Worm (Caenorhabditis elegans) whole organism, L3 larva: ENCODE measurements around the gene srw-108.

Experiments
- R02D3.7 ChIP-seq: fragments of 150-350 bp; optimal IDR thresholded peaks from 2 replicates; lab custom pipeline; 2014; ENCODE audit warnings: missing biosample characterization, missing genetic modification characterization
- ZK546.5 ChIP-seq: sonication (generic microtip); optimal IDR thresholded peaks from 2 replicates; lab custom pipeline; 2017; ENCODE audit warnings: missing biosample characterization, missing genetic modification characterization
- ceh-16 ChIP-seq: sonication (generic microtip); optimal IDR thresholded peaks from 2 replicates; lab custom pipeline; 2017; ENCODE audit warnings: missing biosample characterization, missing genetic modification characterization
- ceh-28 ChIP-seq: fragments of 150-350 bp; optimal IDR thresholded peaks from 2 replicates; lab custom pipeline; 2014; ENCODE audit warnings: missing biosample characterization, missing genetic modification reagents, missing genetic modification characterization
- ceh-82 ChIP-seq: fragments of 150-350 bp; optimal IDR thresholded peaks from 2 replicates; lab custom pipeline; 2014; ENCODE audit warnings: missing biosample characterization, missing genetic modification characterization
- ceh-9 ChIP-seq: sonication (generic microtip); optimal IDR thresholded peaks from 2 replicates; lab custom pipeline; 2018; ENCODE audit warnings: missing biosample characterization, missing genetic modification characterization
- daf-12 ChIP-seq: fragments of 150-350 bp; optimal IDR thresholded peaks from 2 replicates; lab custom pipeline; 2014; ENCODE audit warnings: missing biosample characterization, missing genetic modification reagents, missing genetic modification characterization
- egl-27 ChIP-seq: sonication (generic microtip); optimal IDR thresholded peaks from 4 replicates; lab custom pipeline; 2017; ENCODE audit warnings: missing biosample characterization, missing genetic modification reagents, missing genetic modification characterization
- egl-5 ChIP-seq: fragments of 150-350 bp; optimal IDR thresholded peaks from 2 replicates; lab custom pipeline; 2017; ENCODE audit warnings: missing biosample characterization, missing genetic modification reagents, missing genetic modification characterization, inconsistent platforms
- elt-1 ChIP-seq: fragments of 150-350 bp; optimal IDR thresholded peaks from 2 replicates; lab custom pipeline; 2014; ENCODE audit warnings: missing biosample characterization, missing genetic modification characterization
- elt-2 ChIP-seq: sonication (generic microtip); optimal IDR thresholded peaks from 2 replicates; lab custom pipeline; 2016; ENCODE audit warnings: missing genetic modification reagents, mild to moderate bottlenecking, missing genetic modification characterization, missing compliant biosample characterization
- elt-3 ChIP-seq, 3 experiments: fragments of 150-350 bp in 1 of 3; sonication (generic microtip) in 2 of 3; optimal IDR thresholded peaks; 2 replicates in 2 of 3; 4 replicates in 1 of 3; lab custom pipeline; 2014 to 2017; ENCODE audit warnings: missing biosample characterization in 3 of 3, missing genetic modification characterization in 3 of 3
- eor-1 ChIP-seq, 2 experiments: fragments of 150-350 bp; optimal IDR thresholded peaks; 2 replicates each; lab custom pipeline; 2014 to 2018; ENCODE audit warnings: missing biosample characterization in 2 of 2, missing genetic modification characterization in 2 of 2
- fkh-10 ChIP-seq: sonication (generic microtip); optimal IDR thresholded peaks from 2 replicates; lab custom pipeline; 2017; ENCODE audit warnings: missing biosample characterization, missing genetic modification reagents, missing genetic modification characterization
- fkh-2 ChIP-seq: fragments of 150-350 bp; optimal IDR thresholded peaks from 2 replicates; lab custom pipeline; 2014; ENCODE audit warnings: missing biosample characterization, missing genetic modification reagents, missing genetic modification characterization
- fos-1 ChIP-seq: fragments of 150-350 bp; optimal IDR thresholded peaks from 2 replicates; lab custom pipeline; 2014; ENCODE audit warnings: missing biosample characterization, missing genetic modification characterization
- hmg-11 ChIP-seq: sonication (generic microtip); optimal IDR thresholded peaks from 2 replicates; lab custom pipeline; 2016; ENCODE audit warnings: missing genetic modification characterization, missing compliant biosample characterization
- lin-15B ChIP-seq: fragments of 150-350 bp; optimal IDR thresholded peaks from 2 replicates; lab custom pipeline; 2014; ENCODE audit warnings: missing biosample characterization, missing genetic modification characterization
- mml-1 ChIP-seq: fragments of 150-350 bp; sonication (generic microtip); optimal IDR thresholded peaks from 3 replicates; lab custom pipeline; 2014; ENCODE audit warnings: missing biosample characterization, missing genetic modification characterization
- nfya-1 ChIP-seq: sonication (generic microtip); optimal IDR thresholded peaks from 2 replicates; lab custom pipeline; 2017; ENCODE audit warnings: missing genetic modification characterization, mild to moderate bottlenecking, missing compliant biosample characterization, antibody characterized with exemption, moderate library complexity; ENCODE audit not compliant: insufficient read depth
- nhr-12 ChIP-seq: fragments of 150-350 bp; optimal IDR thresholded peaks from 2 replicates; lab custom pipeline; 2014; ENCODE audit warnings: missing biosample characterization, missing genetic modification characterization
- nhr-23 ChIP-seq: fragments of 150-350 bp; optimal IDR thresholded peaks from 2 replicates; lab custom pipeline; 2014; ENCODE audit warnings: missing biosample characterization, missing genetic modification reagents, missing genetic modification characterization
- nhr-237 ChIP-seq: fragments of 150-350 bp; optimal IDR thresholded peaks from 2 replicates; lab custom pipeline; 2014; ENCODE audit warnings: missing biosample characterization, missing genetic modification characterization
- nhr-25 ChIP-seq: sonication (generic microtip); optimal IDR thresholded peaks from 2 replicates; lab custom pipeline; 2017; ENCODE audit warnings: missing biosample characterization, missing genetic modification characterization
- nhr-28 ChIP-seq: fragments of 150-350 bp; optimal IDR thresholded peaks from 2 replicates; lab custom pipeline; 2014; ENCODE audit warnings: missing biosample characterization, missing genetic modification characterization
- nhr-43 ChIP-seq: sonication (generic microtip); optimal IDR thresholded peaks from 2 replicates; lab custom pipeline; 2016; ENCODE audit warnings: mild to moderate bottlenecking, missing genetic modification characterization, missing compliant biosample characterization; ENCODE audit not compliant: poor library complexity, severe bottlenecking
- nhr-67 ChIP-seq: fragments of 150-350 bp; optimal IDR thresholded peaks from 2 replicates; lab custom pipeline; 2014; ENCODE audit warnings: missing biosample characterization, missing genetic modification characterization
- nhr-76 ChIP-seq: fragments of 150-350 bp; sonication (generic microtip); optimal IDR thresholded peaks from 5 replicates; lab custom pipeline; 2014; ENCODE audit warnings: missing biosample characterization, missing genetic modification characterization
- nhr-77 ChIP-seq: fragments of 150-350 bp; optimal IDR thresholded peaks from 2 replicates; lab custom pipeline; 2014; ENCODE audit warnings: missing biosample characterization, missing genetic modification characterization
- pha-4 ChIP-seq: fragments of 150-350 bp; optimal IDR thresholded peaks from 2 replicates; lab custom pipeline; 2014; ENCODE audit warnings: missing biosample characterization, missing genetic modification reagents, missing genetic modification characterization
- pqm-1 ChIP-seq: fragments of 150-350 bp; optimal IDR thresholded peaks from 2 replicates; lab custom pipeline; 2017; ENCODE audit warnings: missing biosample characterization, missing genetic modification characterization, inconsistent platforms
- sea-2 ChIP-seq: fragments of 150-350 bp; sonication (generic microtip); optimal IDR thresholded peaks from 4 replicates; lab custom pipeline; 2014; ENCODE audit warnings: missing biosample characterization, missing genetic modification reagents, missing genetic modification characterization
- skn-1 ChIP-seq: fragments of 150-350 bp; optimal IDR thresholded peaks from 2 replicates; lab custom pipeline; 2014; ENCODE audit warnings: missing biosample characterization, missing genetic modification characterization
- snpc-4 ChIP-seq: fragments of 150-350 bp; optimal IDR thresholded peaks from 2 replicates; lab custom pipeline; 2014; ENCODE audit warnings: missing biosample characterization, missing genetic modification characterization
- tbx-2 ChIP-seq: sonication (generic microtip); optimal IDR thresholded peaks from 2 replicates; lab custom pipeline; 2016; ENCODE audit warnings: mild to moderate bottlenecking, missing genetic modification characterization, missing compliant biosample characterization
- unc-39 ChIP-seq: sonication (generic microtip); optimal IDR thresholded peaks from 4 replicates; lab custom pipeline; 2017; ENCODE audit warnings: missing biosample characterization, missing genetic modification characterization
- unc-62 ChIP-seq: fragments of 150-350 bp; sonication (generic microtip); optimal IDR thresholded peaks from 4 replicates; lab custom pipeline; 2014; ENCODE audit warnings: missing biosample characterization, missing genetic modification reagents, missing genetic modification characterization
- zag-1 ChIP-seq: fragments of 150-350 bp; optimal IDR thresholded peaks from 2 replicates; lab custom pipeline; 2014; ENCODE audit warnings: missing biosample characterization, missing genetic modification characterization
- ztf-4 ChIP-seq: fragments of 150-350 bp; optimal IDR thresholded peaks from 2 replicates; lab custom pipeline; 2014; ENCODE audit warnings: missing biosample characterization, missing genetic modification characterization

The srw-108 gene

ce11 chrV:534176-534575, 6.5 kb downstream of the srw-108 start, which contains the start of gene nhr-132:
TSS of gene nhr-132 (plus strand) at chrV:534446.
- TF ChIP-seq hmg-11 (tag; lab: Kevin White, UChicago) (peak; percentile 18), nhr-25 (peak; percentile 28), ceh-28 (tag; lab: Kevin White, UChicago) (peak; percentile 53), pqm-1 (tag; lab: Kevin White, UChicago) (peak; percentile 73), nhr-76 (tag; lab: Kevin White, UChicago) (no peak), lin-15B (no peak), nfya-1 (tag; lab: Kevin White, UChicago) (no peak), eor-1 (tag; optimal IDR thresholded peaks at IDR 0.05; lab: Kevin White, UChicago) (no peak), egl-5 (tag; lab: Kevin White, UChicago) (peak; percentile 14), mml-1 (tag; lab: Kevin White, UChicago) (no peak), nhr-237 (no peak), nhr-23 (peak; percentile 27), elt-2 (peak; percentile 60), ceh-9 (tag; lab: Kevin White, UChicago) (no peak), elt-3 (tag; optimal IDR thresholded peaks at IDR 0.05; lab: Kevin White, UChicago) (peak in 1 of 3 experiments; percentile 58)

DNA sequence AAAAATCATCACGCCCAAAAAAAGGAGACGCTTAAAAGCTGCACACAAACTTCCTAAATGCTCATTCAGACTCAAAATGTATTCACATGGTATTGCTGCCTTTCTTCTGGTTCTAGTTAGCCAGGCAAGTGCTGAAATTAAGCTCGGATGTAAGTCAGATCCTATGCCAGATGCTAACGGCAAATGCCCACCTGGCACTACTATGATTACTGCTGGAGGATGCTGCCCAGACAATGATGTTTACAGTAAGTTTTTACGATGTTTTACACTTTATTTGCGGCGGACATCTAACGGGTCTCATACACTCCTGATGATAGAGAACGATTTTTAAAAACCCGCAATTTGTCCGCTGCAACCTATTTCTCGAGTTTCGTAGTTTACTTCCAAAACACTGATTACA, 8.9 kb downstream of the srw-108 start, which contains the start of gene C14C6.5:
Gene C14C6.5 (plus strand): TSS at position 58 of the 400 bp plus-strand sequence.
- TF ChIP-seq nhr-25, result no peak
- no peak for TF ChIP-seq nhr-28 (tag; lab: Kevin White, UChicago)
- TF ChIP-seq mml-1 (tag; lab: Kevin White, UChicago), result no peak
- TF ChIP-seq pha-4 (tag; lab: Kevin White, UChicago), result no peak
- no peak for TF ChIP-seq nfya-1 (tag; lab: Kevin White, UChicago)
- TF ChIP-seq fos-1, result no peak
- TF ChIP-seq ZK546.5 (tag; lab: Kevin White, UChicago), result no peak
- TF ChIP-seq ceh-16 (tag; lab: Kevin White, UChicago), result no peak
- TF ChIP-seq ceh-82 (tag; lab: Kevin White, UChicago), result no peak
- no peak for TF ChIP-seq nhr-43
- no peak for TF ChIP-seq nhr-237
- TF ChIP-seq R02D3.7 (tag; lab: Kevin White, UChicago), result no peak
- TF ChIP-seq ztf-4 (tag; lab: Kevin White, UChicago), result no peak
- TF ChIP-seq elt-1 (tag; lab: Kevin White, UChicago), result no peak
- TF ChIP-seq egl-27 (tag; lab: Kevin White, UChicago), result no peak
- no peak for TF ChIP-seq nhr-12
- no peak for TF ChIP-seq unc-62 (GFP tag; lab: Kevin White, UChicago)
- TF ChIP-seq hmg-11 (tag; lab: Kevin White, UChicago), result no peak

ce11 chrV:539040-539510, 11.4 kb downstream of the srw-108 start, which contains the start of gene nhr-155:
TSS of gene nhr-155 (plus strand) at chrV:539460.
- TF ChIP-seq sea-2 (GFP tag; lab: Kevin White, UChicago), result no peak
- peak; percentile 95 for TF ChIP-seq elt-1 (tag; lab: Kevin White, UChicago)
- TF ChIP-seq skn-1 (tag; lab: Kevin White, UChicago), result no peak
- no peak for TF ChIP-seq pha-4 (tag; lab: Kevin White, UChicago)
- no peak for TF ChIP-seq ceh-28 (tag; lab: Kevin White, UChicago)
- no peak for TF ChIP-seq elt-2
- no peak for TF ChIP-seq daf-12
- TF ChIP-seq elt-3 (tag; optimal IDR thresholded peaks at IDR 0.05; lab: Kevin White, UChicago), result no peak
- TF ChIP-seq fkh-10, result no peak
- TF ChIP-seq fos-1, result no peak
- peak; percentile 67 for TF ChIP-seq nhr-43
- no peak for TF ChIP-seq unc-39
- TF ChIP-seq nhr-67 (tag; lab: Kevin White, UChicago), result no peak
- peak; percentile 87 for TF ChIP-seq nhr-23
- no peak for TF ChIP-seq nhr-77 (tag; lab: Kevin White, UChicago)
- no peak for TF ChIP-seq hmg-11 (tag; lab: Kevin White, UChicago)
- no peak for TF ChIP-seq egl-5 (tag; lab: Kevin White, UChicago)
- TF ChIP-seq mml-1 (tag; lab: Kevin White, UChicago), result no peak
- TF ChIP-seq zag-1 (tag; lab: Kevin White, UChicago), result no peak
- TF ChIP-seq nhr-12, result no peak
- TF ChIP-seq ZK546.5 (tag; lab: Kevin White, UChicago), result no peak
- no peak for TF ChIP-seq pqm-1 (tag; lab: Kevin White, UChicago)
- no peak for TF ChIP-seq tbx-2 (tag; lab: Kevin White, UChicago)
- TF ChIP-seq nhr-25, result peak; percentile 32
- no peak for TF ChIP-seq egl-27 (tag; lab: Kevin White, UChicago)
- no peak for TF ChIP-seq nhr-237
- TF ChIP-seq fkh-2 (tag; lab: Kevin White, UChicago), result no peak
- TF ChIP-seq snpc-4 (tag; lab: Kevin White, UChicago), result no peak
- no peak for TF ChIP-seq ceh-16 (tag; lab: Kevin White, UChicago)
- TF ChIP-seq ceh-82 (tag; lab: Kevin White, UChicago), result no peak
- TF ChIP-seq nfya-1 (tag; lab: Kevin White, UChicago), result no peak
